Worm (Caenorhabditis elegans) whole organism, L4/young adult: ENCODE measurements around the gene Y57G7A.11.

Source experiments
- W03F9.2 ChIP-seq: fragments of 150-350 bp; optimal IDR thresholded peaks from 2 replicates; lab custom pipeline; 2014; ENCODE audit warnings: missing biosample characterization, missing genetic modification characterization
- dao-5 ChIP-seq: sonication (generic microtip); optimal IDR thresholded peaks from 2 replicates; lab custom pipeline; 2016; ENCODE audit warnings: missing genotype, missing genetic modification characterization, moderate library complexity, missing compliant biosample characterization
- him-1 ChIP-seq: sonication (generic microtip); optimal IDR thresholded peaks from 2 replicates; lab custom pipeline; 2016; ENCODE audit warnings: missing genotype, missing genetic modification reagents, missing genetic modification characterization, missing compliant biosample characterization

DNA sequence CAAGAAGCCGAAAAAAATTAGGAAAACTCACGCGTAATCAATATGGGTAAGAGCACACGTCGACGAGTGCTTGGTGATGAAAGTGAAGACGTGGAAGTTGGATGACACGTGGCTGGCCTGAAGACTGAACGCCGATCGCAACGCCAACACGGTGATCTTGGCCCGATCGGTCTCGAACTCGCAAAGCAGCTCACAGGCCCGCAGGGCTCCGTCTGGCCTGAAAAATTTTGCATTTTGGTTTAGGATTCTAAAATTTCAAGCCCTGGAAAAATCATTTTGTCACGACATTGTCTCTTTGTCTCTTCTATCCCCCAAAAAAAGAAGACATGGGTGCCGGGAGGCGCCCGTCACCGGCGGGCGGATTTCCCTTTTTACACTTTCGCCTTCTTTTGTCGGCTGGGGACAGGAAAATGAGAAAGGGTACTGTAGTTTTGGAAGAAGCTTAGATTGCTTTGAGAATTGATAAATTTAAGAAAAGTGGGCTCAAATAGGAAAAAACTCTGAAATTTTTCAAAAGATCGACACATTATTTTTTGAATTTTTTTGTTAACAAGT is 35.4 kb downstream of the Y57G7A.11 start:
- TF ChIP-seq him-1 (no peak), dao-5 (no peak), W03F9.2 (tag; lab: Kevin White, UChicago) (no peak)
